Worm (Caenorhabditis elegans): Measurements from ENCODE around the gene C52E2.2.

DNA sequence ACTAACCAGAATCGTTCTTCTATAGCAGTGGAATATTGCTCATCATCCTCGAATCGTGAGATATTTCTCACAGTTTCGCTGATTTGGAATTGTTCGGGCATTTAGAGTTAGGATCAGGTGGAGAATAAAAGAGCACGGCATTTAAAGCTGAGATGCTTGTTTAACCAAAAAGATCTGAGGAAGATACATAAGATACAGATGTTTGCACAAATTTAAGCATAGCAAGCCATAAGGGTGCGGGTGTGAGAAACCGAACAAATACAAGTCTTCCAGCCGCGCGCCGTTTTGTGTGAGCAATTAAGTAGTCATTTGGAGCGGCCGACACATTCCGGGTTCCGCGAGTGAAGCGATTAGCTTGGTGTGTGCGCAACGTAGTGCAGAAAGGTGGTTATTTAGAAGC is 33.8 kb downstream of the C52E2.2 start, which contains the start of gene math-7:
- TF ChIP-seq skn-1 (tag; optimal IDR thresholded peaks at IDR 0.05): no peak
- no peak for TF ChIP-seq nhr-12 (tag; optimal IDR thresholded peaks at IDR 0.05)
- TF ChIP-seq ztf-11 (tag; optimal IDR thresholded peaks at IDR 0.05): no peak
- TF ChIP-seq ama-1 (optimal IDR thresholded peaks at IDR 0.05): no peak
- no peak for TF ChIP-seq ceh-9 (tag; optimal IDR thresholded peaks at IDR 0.05)
- TF ChIP-seq zag-1 (tag; optimal IDR thresholded peaks at IDR 0.05): no peak
- TF ChIP-seq egl-27 (tag; optimal IDR thresholded peaks at IDR 0.05): no peak
- TF ChIP-seq fkh-2 (tag; optimal IDR thresholded peaks at IDR 0.05): no peak
- no peak for TF ChIP-seq fkh-10 (GFP tag; optimal IDR thresholded peaks at IDR 0.05)
- TF ChIP-seq elt-3 (tag; optimal IDR thresholded peaks at IDR 0.05): no peak
- TF ChIP-seq snpc-4 (tag; optimal IDR thresholded peaks at IDR 0.05): no peak
- no peak for TF ChIP-seq nhr-76 (tag; optimal IDR thresholded peaks at IDR 0.05)
- TF ChIP-seq unc-62 (GFP tag; optimal IDR thresholded peaks at IDR 0.05): no peak
- TF ChIP-seq hmg-11 (tag; optimal IDR thresholded peaks at IDR 0.05): no peak
